Fruit fly (Drosophila melanogaster): ENCODE results near the gene CG5808.

- TF ChIP-seq CTCF (optimal IDR thresholded peaks at IDR 0.05) (no peak), CG8478 (optimal IDR thresholded peaks at IDR 0.05) (no peak)
Measured at dm6 chr3R:24860316-24860826, 43.6 kb upstream of the CG5808 start, which contains the start of gene CG13639.

Data from S2 (cell line).